Fruit fly (Drosophila melanogaster): ENCODE measurements around the gene CG5623.
A peak's percentile ranks its signal among the peaks of the same experiment; 100 is the strongest.

Gene CG5623

dm6 chr3R:15794258-15794727, 27.1 kb upstream of the CG5623 start (continued):
- TF ChIP-seq CG14860 (GFP tag; IDR thresholded peaks at IDR 0.05; ENCODE audit: partially characterized antibody), result no peak
- peak; percentile 39 for TF ChIP-seq CG13775 (GFP tag; optimal IDR thresholded peaks at IDR 0.05)
- no peak for TF ChIP-seq corto (GFP tag; optimal IDR thresholded peaks at IDR 0.05)
- TF ChIP-seq E2f1 (GFP tag; IDR thresholded peaks at IDR 0.05), result peak; percentile 63; the same call in 1 of the 2 replicates
- TF ChIP-seq NFAT (GFP tag; IDR thresholded peaks at IDR 0.05), result peak; percentile 40; the same call in 1 of the 2 replicates
- TF ChIP-seq ssp (GFP tag; IDR thresholded peaks at IDR 0.05), result no peak
- TF ChIP-seq CG9932 (GFP tag; IDR thresholded peaks at IDR 0.05), result peak; percentile 34; the same call in 1 of the 2 replicates
- TF ChIP-seq CG12236 (GFP tag; optimal IDR thresholded peaks at IDR 0.05), result peak; percentile 33
- peak; percentile 16 for TF ChIP-seq grau (tag; optimal IDR thresholded peaks at IDR 0.05)
- TF ChIP-seq Deaf1 (tag; optimal IDR thresholded peaks at IDR 0.05), result no peak
- TF ChIP-seq CG7839 (tag; optimal IDR thresholded peaks at IDR 0.05), result peak; percentile 29
- TF ChIP-seq B-H1 (GFP tag; IDR thresholded peaks at IDR 0.05), result peak; percentile 26; the same call in 1 of the 3 replicates
- TF ChIP-seq hkb (optimal IDR thresholded peaks at IDR 0.05), result no peak
- TF ChIP-seq hkb (GFP tag; IDR thresholded peaks at IDR 0.05), result no peak
- peak; percentile 37 for TF ChIP-seq Dek (tag; optimal IDR thresholded peaks at IDR 0.05)
- TF ChIP-seq knrl (GFP tag; IDR thresholded peaks at IDR 0.05; ENCODE audit: partially characterized antibody), result no peak
- no peak for TF ChIP-seq sna (GFP tag; IDR thresholded peaks at IDR 0.05; ENCODE audit: partially characterized antibody)
- peak; percentile 38 for TF ChIP-seq dm (GFP tag; optimal IDR thresholded peaks at IDR 0.05)
- TF ChIP-seq Side (GFP tag; optimal IDR thresholded peaks at IDR 0.05), result no peak
- no peak for TF ChIP-seq Ptx1 (GFP tag; IDR thresholded peaks at IDR 0.05)
- peak; percentile 12 to 21 for TF ChIP-seq chif (GFP tag; optimal IDR thresholded peaks at IDR 0.05)
- TF ChIP-seq CG16863 (GFP tag; optimal IDR thresholded peaks at IDR 0.05), result peak; percentile 51
- TF ChIP-seq CG32532 (GFP tag; IDR thresholded peaks at IDR 0.05), result no peak
- no peak for TF ChIP-seq tap (tag; optimal IDR thresholded peaks at IDR 0.05)
- no peak for TF ChIP-seq luna (GFP tag; optimal IDR thresholded peaks at IDR 0.05)
- no peak for TF ChIP-seq Lpt (GFP tag; optimal IDR thresholded peaks at IDR 0.05)
- TF ChIP-seq croc (GFP tag; conservative IDR thresholded peaks at IDR 0.05), result no peak
- no peak for TF ChIP-seq Taf1 (GFP tag; IDR thresholded peaks at IDR 0.05)
- TF ChIP-seq lbe (GFP tag; optimal IDR thresholded peaks at IDR 0.05), result peak; percentile 30
- no peak for TF ChIP-seq Dip2 (GFP tag; IDR thresholded peaks at IDR 0.05)
- TF ChIP-seq Usf (GFP tag; optimal IDR thresholded peaks at IDR 0.05), result no peak
- TF ChIP-seq CG12391 (tag; optimal IDR thresholded peaks at IDR 0.05), result no peak
- peak; percentile 21 for TF ChIP-seq CG4424 (GFP tag; optimal IDR thresholded peaks at IDR 0.05)
- no peak for TF ChIP-seq ham (GFP tag; IDR thresholded peaks at IDR 0.05)
- TF ChIP-seq CG12155 (GFP tag; optimal IDR thresholded peaks at IDR 0.05), result peak; percentile 5
- no peak for TF ChIP-seq br (optimal IDR thresholded peaks at IDR 0.05)
- peak; percentile 29 for TF ChIP-seq ems (GFP tag; optimal IDR thresholded peaks at IDR 0.05)
- TF ChIP-seq CG7987 (GFP tag; optimal IDR thresholded peaks at IDR 0.05), result peak; percentile 61
- no peak; the same call in 2 of the 3 replicates for TF ChIP-seq Opbp (GFP tag; IDR thresholded peaks at IDR 0.05; ENCODE audit: partially characterized antibody)
- peak; percentile 47 for TF ChIP-seq CG15601 (tag; optimal IDR thresholded peaks at IDR 0.05)
- no peak for TF ChIP-seq CG34224 (GFP tag; IDR thresholded peaks at IDR 0.05; ENCODE audit: partially characterized antibody)
- no peak for TF ChIP-seq CG31224 (GFP tag; IDR thresholded peaks at IDR 0.05)
- TF ChIP-seq fd3F (GFP tag; optimal IDR thresholded peaks at IDR 0.05), result peak; percentile 13
- TF ChIP-seq Sox102F (GFP tag; optimal IDR thresholded peaks at IDR 0.05), result no peak
- no peak for TF ChIP-seq Doc3 (GFP tag; IDR thresholded peaks at IDR 0.05; ENCODE audit: partially characterized antibody)
- TF ChIP-seq CG32767 (GFP tag; IDR thresholded peaks at IDR 0.05), result peak; percentile 67; the same call in 1 of the 2 replicates
- TF ChIP-seq ap (GFP tag; IDR thresholded peaks at IDR 0.05), result no peak
- peak; percentile 35; the same call in 1 of the 2 replicates for TF ChIP-seq onecut (GFP tag; IDR thresholded peaks at IDR 0.05)
- TF ChIP-seq CG2116 (GFP tag; optimal IDR thresholded peaks at IDR 0.05), result peak; percentile 46
- no peak for TF ChIP-seq Dip3 (GFP tag; optimal IDR thresholded peaks at IDR 0.05)
- peak; percentile 61; the same call in 2 of the 3 replicates for TF ChIP-seq ci (GFP tag; IDR thresholded peaks at IDR 0.05)
- TF ChIP-seq pzg (GFP tag; optimal IDR thresholded peaks at IDR 0.05), result no peak

Measured in whole organism, embryonic.